Fruit fly (Drosophila melanogaster) whole organism, pupa: Measurements from ENCODE around the gene serp.

Source experiments
- CG10348 ChIP-seq: fragments of 200-800 bp; sonication (Bioruptor generic); IDR thresholded peaks from 2 replicates; pipeline ENCODE4 v1.3.6; 2022; ENCODE audit warnings: missing biosample characterization, missing genetic modification characterization
- CG14655 ChIP-seq: fragments of 200-800 bp; sonication (Bioruptor generic); optimal IDR thresholded peaks from 3 replicates; lab custom pipeline; 2017; ENCODE audit warnings: mild to moderate bottlenecking, missing biosample characterization, missing genetic modification reagents, missing genetic modification characterization

dm6 chr3L:19703323-19703722 is 4.5 kb downstream of the serp start:
- TF ChIP-seq CG10348 (GFP tag; lab: Robert Waterston, UW) (no peak), CG14655 (no peak)
